Worm (Caenorhabditis elegans): ENCODE measurements around the gene tank-1.

Gene tank-1

DNA sequence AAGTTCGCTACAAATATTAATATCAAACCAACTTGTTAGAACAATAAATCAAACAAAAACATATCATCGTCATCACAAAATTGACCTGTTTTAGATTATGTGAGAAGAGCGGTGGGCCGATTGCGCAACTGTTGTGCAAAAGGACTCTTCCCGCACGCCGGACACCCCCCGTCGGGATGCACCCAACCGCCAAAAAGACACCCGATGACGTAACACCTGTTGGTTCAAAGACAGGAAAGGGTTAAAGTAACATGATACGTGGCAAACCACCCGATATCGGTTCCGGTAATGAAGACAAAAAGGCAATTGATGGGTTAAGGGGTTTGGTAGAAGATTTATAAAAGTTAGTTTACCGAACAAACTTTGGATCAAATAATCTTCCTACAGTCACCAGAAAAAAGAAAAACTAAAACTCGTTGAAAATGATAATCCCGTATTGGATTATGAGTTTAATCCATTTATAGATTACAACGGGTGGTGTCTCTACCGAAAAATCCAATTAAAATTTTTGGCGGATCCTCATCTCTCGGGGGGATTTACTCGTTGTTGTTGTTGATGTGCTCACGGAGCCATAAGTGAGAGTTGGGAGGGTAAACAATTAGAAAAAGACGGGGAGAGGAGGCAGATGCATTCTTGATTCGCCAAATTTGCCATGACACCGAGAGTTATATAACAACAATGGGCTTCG is 41.3 kb downstream of the tank-1 start:
- TF ChIP-seq unc-42 (tag; optimal IDR thresholded peaks at IDR 0.05) (peak; percentile 87), Y22D7AL.16 (tag; optimal IDR thresholded peaks at IDR 0.05) (no peak), elt-2 (tag; optimal IDR thresholded peaks at IDR 0.05) (peak; percentile 67), ceh-34 (tag; optimal IDR thresholded peaks at IDR 0.05) (peak; percentile 53), ceh-6 (GFP tag; optimal IDR thresholded peaks at IDR 0.05) (no peak), pat-9 (tag; optimal IDR thresholded peaks at IDR 0.05) (no peak), ref-2 (tag; optimal IDR thresholded peaks at IDR 0.05) (peak; percentile 81)

- TF ChIP-seq unc-86 (tag; optimal IDR thresholded peaks at IDR 0.05) (no peak), unc-55 (GFP tag; optimal IDR thresholded peaks at IDR 0.05) (peak; percentile 8), ceh-2 (tag; optimal IDR thresholded peaks at IDR 0.05) (no peak)
Measured at ce11 chrV:1243011-1243410, 42.5 kb downstream of the tank-1 start.

- no peak for TF ChIP-seq ceh-31 (tag; optimal IDR thresholded peaks at IDR 0.05)
- peak; percentile 85 for TF ChIP-seq dve-1 (tag; optimal IDR thresholded peaks at IDR 0.05)
Measured at ce11 chrV:1242432-1242831, 43.1 kb downstream of the tank-1 start.

DNA sequence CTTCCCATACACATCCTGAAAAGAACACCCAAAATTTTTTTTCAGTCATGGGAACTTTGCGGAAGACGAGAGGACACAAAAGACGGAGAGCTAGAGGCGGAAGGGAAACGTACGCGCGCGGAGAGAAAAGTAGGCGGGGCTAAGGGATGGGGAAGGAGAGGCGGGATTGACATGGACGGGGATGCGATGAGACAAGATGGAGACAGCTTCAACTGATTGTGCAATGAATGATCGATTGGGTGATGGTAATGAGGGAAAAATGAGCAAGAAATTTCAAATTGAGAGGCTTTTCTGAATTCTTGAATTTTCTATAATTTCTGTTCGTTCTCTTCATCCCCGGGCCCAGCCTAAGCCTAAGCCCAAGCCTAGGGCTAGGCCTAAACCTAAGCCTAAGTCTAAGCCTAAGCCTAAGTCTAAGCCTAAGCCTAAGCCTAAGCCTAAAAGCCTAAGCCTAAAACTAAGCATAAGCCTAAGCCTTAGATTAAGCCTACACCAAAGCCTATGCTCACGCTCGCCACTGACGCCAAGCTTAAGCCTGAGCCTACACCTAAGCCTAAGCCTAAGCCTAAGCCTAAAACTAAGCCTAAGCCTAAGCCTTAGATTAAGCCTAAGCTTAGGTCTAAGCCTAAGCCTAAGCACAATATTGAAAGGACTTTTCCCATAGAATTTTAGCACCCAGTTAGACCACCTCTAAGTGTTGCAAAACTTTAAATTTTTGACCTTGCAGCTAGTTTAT is 49.0 kb downstream of the tank-1 start:
- no peak for TF ChIP-seq ceh-22 (tag; optimal IDR thresholded peaks at IDR 0.05)
- no peak for TF ChIP-seq rnt-1 (tag; optimal IDR thresholded peaks at IDR 0.05)
- no peak for TF ChIP-seq mec-3 (tag; optimal IDR thresholded peaks at IDR 0.05; ENCODE audit: borderline replicate concordance)
- TF ChIP-seq C38D4.7 (GFP tag; optimal IDR thresholded peaks at IDR 0.05), result no peak
- TF ChIP-seq dve-1 (tag; optimal IDR thresholded peaks at IDR 0.05), result peak; percentile 36
- no peak for TF ChIP-seq pqm-1 (tag; optimal IDR thresholded peaks at IDR 0.05)
- TF ChIP-seq nfya-1 (tag; optimal IDR thresholded peaks at IDR 0.05), result no peak
- TF ChIP-seq unc-55 (GFP tag; optimal IDR thresholded peaks at IDR 0.05), result peak; percentile 67
- TF ChIP-seq Y22D7AL.16 (tag; optimal IDR thresholded peaks at IDR 0.05), result no peak
- TF ChIP-seq ahr-1 (tag; optimal IDR thresholded peaks at IDR 0.05), result no peak
- TF ChIP-seq ceh-45 (GFP tag; IDR thresholded peaks at IDR 0.05), result no peak
- no peak for TF ChIP-seq nhr-232 (tag; optimal IDR thresholded peaks at IDR 0.05)
- no peak for TF ChIP-seq ceh-24 (tag; optimal IDR thresholded peaks at IDR 0.05)
- no peak for TF ChIP-seq tbx-7 (tag; optimal IDR thresholded peaks at IDR 0.05)
- peak; percentile 6 for TF ChIP-seq unc-42 (tag; optimal IDR thresholded peaks at IDR 0.05)
- TF ChIP-seq ref-2 (tag; optimal IDR thresholded peaks at IDR 0.05), result peak; percentile 7
- TF ChIP-seq elt-2 (tag; optimal IDR thresholded peaks at IDR 0.05), result no peak
- no peak for TF ChIP-seq che-1 (tag; optimal IDR thresholded peaks at IDR 0.05)
- no peak for TF ChIP-seq lin-11 (tag; optimal IDR thresholded peaks at IDR 0.05)

- TF ChIP-seq hlh-6 (tag; optimal IDR thresholded peaks at IDR 0.05) (no peak), elt-2 (tag; optimal IDR thresholded peaks at IDR 0.05) (no peak), ref-2 (tag; optimal IDR thresholded peaks at IDR 0.05) (no peak)
Measured at ce11 chrV:1235355-1235754, 50.2 kb downstream of the tank-1 start, which contains the start of gene madd-2. Gene madd-2 (minus strand): TSS chrV:1235455.

- no peak for TF ChIP-seq tbx-7 (tag; optimal IDR thresholded peaks at IDR 0.05)
- TF ChIP-seq hlh-13 (GFP tag; optimal IDR thresholded peaks at IDR 0.05), result no peak
- no peak for TF ChIP-seq ref-2 (tag; optimal IDR thresholded peaks at IDR 0.05)
- no peak for TF ChIP-seq ceh-18 (tag; optimal IDR thresholded peaks at IDR 0.05)
- TF ChIP-seq pqm-1 (tag; optimal IDR thresholded peaks at IDR 0.05), result no peak
- TF ChIP-seq elt-2 (tag; optimal IDR thresholded peaks at IDR 0.05), result no peak
Measured at ce11 chrV:1232574-1232973, 52.9 kb downstream of the tank-1 start.

Measured in whole organism, late embryonic.